Worm (Caenorhabditis elegans): ENCODE results near the gene T04C12.9.

T04C12.9 gene

DNA sequence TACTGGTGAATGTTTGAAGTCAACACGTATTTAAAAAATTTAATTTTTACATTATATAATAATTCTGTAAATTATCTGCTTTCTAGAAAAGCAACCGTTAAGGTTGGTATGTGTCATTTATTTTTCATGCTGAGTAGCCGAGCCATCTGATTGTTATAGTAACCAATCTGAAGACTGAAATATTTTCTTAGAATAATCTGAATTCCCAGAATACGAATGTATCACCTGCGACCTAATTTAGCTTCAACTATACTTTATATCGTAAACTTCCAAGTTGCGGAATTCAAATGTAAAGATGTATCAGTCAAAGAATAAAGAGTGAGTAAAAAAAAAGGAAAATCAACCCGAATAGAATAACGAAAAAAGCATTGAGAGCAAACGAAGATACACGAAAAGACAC, 29.8 kb downstream of the T04C12.9 start:
- no peak for TF ChIP-seq snu-23 (GFP tag; optimal IDR thresholded peaks at IDR 0.05)
- TF ChIP-seq ces-1 (GFP tag; optimal IDR thresholded peaks at IDR 0.05), result no peak
- TF ChIP-seq C16A3.4 (tag; optimal IDR thresholded peaks at IDR 0.05), result no peak
- peak; percentile 34 for TF ChIP-seq nhr-47 (tag; optimal IDR thresholded peaks at IDR 0.05)
- no peak for TF ChIP-seq ets-5 (GFP tag; IDR thresholded peaks at IDR 0.05)
- no peak for TF ChIP-seq nhr-28 (tag; optimal IDR thresholded peaks at IDR 0.05)
- TF ChIP-seq mdl-1 (tag; optimal IDR thresholded peaks at IDR 0.05), result no peak
- peak; percentile 47 for TF ChIP-seq fkh-8 (tag; optimal IDR thresholded peaks at IDR 0.05)
- TF ChIP-seq fkh-10 (GFP tag; optimal IDR thresholded peaks at IDR 0.05), result peak; percentile 2
- no peak for TF ChIP-seq lin-35 (GFP tag; optimal IDR thresholded peaks at IDR 0.05)
- no peak for TF ChIP-seq nhr-76 (tag; optimal IDR thresholded peaks at IDR 0.05)
- TF ChIP-seq nhr-85 (tag), result no peak
- TF ChIP-seq nhr-71 (tag; optimal IDR thresholded peaks at IDR 0.05), result peak; percentile 42
- TF ChIP-seq lin-13 (GFP tag; optimal IDR thresholded peaks at IDR 0.05), result no peak
- TF ChIP-seq fos-1 (tag; optimal IDR thresholded peaks at IDR 0.05), result no peak
- TF ChIP-seq tlp-1 (tag; optimal IDR thresholded peaks at IDR 0.05), result no peak
- peak; percentile 94 for TF ChIP-seq hlh-4 (tag; optimal IDR thresholded peaks at IDR 0.05)
- TF ChIP-seq egl-27 (tag; optimal IDR thresholded peaks at IDR 0.05), result no peak
- no peak for TF ChIP-seq unc-62 (GFP tag; optimal IDR thresholded peaks at IDR 0.05)
- TF ChIP-seq mep-1 (tag; optimal IDR thresholded peaks at IDR 0.05), result no peak

DNA sequence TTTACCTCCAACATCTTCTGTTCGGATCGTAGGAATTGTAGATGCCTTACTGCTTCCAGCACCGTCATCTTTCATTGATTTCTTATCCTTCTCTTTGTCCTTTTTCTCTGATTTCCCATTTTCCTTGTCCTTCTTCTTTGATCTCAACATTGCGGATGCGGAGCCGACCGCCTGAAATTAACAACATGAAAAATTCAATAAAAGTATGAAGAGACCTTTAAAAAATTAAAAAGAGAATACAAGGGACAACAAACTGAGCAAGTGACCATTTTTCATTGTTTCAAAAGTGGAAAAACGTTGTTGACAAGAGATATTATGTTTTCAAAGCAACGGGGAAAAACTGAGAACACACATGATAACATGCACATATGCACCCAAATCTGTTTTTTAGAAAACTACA, 32.3 kb downstream of the T04C12.9 start:
- TF ChIP-seq mdl-1 (tag; optimal IDR thresholded peaks at IDR 0.05), result no peak
- TF ChIP-seq lin-39 (tag; optimal IDR thresholded peaks at IDR 0.05), result no peak
- no peak for TF ChIP-seq rnt-1 (tag; optimal IDR thresholded peaks at IDR 0.05)
- TF ChIP-seq vab-15 (tag; optimal IDR thresholded peaks at IDR 0.05), result no peak
- TF ChIP-seq skn-1 (tag; optimal IDR thresholded peaks at IDR 0.05), result no peak
- no peak for TF ChIP-seq ceh-90 (tag; optimal IDR thresholded peaks at IDR 0.05)
- no peak for TF ChIP-seq sptf-1 (tag; optimal IDR thresholded peaks at IDR 0.05)
- TF ChIP-seq C04F5.9 (tag; optimal IDR thresholded peaks at IDR 0.05), result no peak
- no peak for TF ChIP-seq nhr-237 (tag; optimal IDR thresholded peaks at IDR 0.05)
- no peak for TF ChIP-seq hlh-4 (tag; optimal IDR thresholded peaks at IDR 0.05)
- no peak for TF ChIP-seq hpl-2 (GFP tag; optimal IDR thresholded peaks at IDR 0.05)
- TF ChIP-seq nhr-71 (tag; optimal IDR thresholded peaks at IDR 0.05), result no peak
- no peak for TF ChIP-seq ceh-63 (GFP tag; optimal IDR thresholded peaks at IDR 0.05)
- no peak for TF ChIP-seq blmp-1 (tag; optimal IDR thresholded peaks at IDR 0.05)
- no peak for TF ChIP-seq irx-1 (tag; optimal IDR thresholded peaks at IDR 0.05)
- no peak for TF ChIP-seq ztf-4 (tag; optimal IDR thresholded peaks at IDR 0.05)
- TF ChIP-seq aly-2 (tag; optimal IDR thresholded peaks at IDR 0.05), result no peak
- TF ChIP-seq lin-15B (tag; optimal IDR thresholded peaks at IDR 0.05), result no peak

DNA sequence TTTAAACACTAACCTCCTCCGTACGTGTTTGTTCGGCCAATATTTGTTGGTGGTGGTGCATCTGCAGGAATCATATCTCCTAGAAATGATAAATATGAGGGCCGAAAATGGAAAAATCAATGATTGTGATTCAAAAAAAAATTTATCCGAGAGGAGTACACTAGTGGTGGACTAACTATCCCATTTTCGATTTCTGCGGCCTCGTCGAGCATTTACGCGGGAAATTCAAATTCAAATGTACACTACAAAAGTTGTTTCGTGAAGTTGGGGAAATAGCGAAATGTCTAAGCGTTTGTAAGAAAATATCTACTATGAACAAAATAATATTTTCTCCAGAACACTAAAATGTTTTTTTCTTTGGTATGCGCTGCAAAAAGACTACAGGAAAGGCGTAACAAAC, 33.7 kb downstream of the T04C12.9 start:
- no peak for TF ChIP-seq ets-5 (GFP tag; IDR thresholded peaks at IDR 0.05)
- TF ChIP-seq ceh-8 (GFP tag; optimal IDR thresholded peaks at IDR 0.05), result peak; percentile 55
- no peak for TF ChIP-seq hlh-17 (GFP tag; optimal IDR thresholded peaks at IDR 0.05; ENCODE audit: borderline replicate concordance)
- TF ChIP-seq tbx-2 (tag; optimal IDR thresholded peaks at IDR 0.05), result peak; percentile 80
- TF ChIP-seq lir-3 (tag; optimal IDR thresholded peaks at IDR 0.05; ENCODE audit: poor library complexity), result peak; percentile 93
- peak; percentile 59 for TF ChIP-seq swsn-7 (tag; optimal IDR thresholded peaks at IDR 0.05)
- TF ChIP-seq mdl-1 (tag; optimal IDR thresholded peaks at IDR 0.05), result peak in 1 of 2 experiments; percentile 28
- peak; percentile 46; the same call in 1 of the 2 replicates for TF ChIP-seq unc-98 (GFP tag; IDR thresholded peaks at IDR 0.05)
- TF ChIP-seq aly-2 (tag; optimal IDR thresholded peaks at IDR 0.05), result no peak
- TF ChIP-seq unc-30 (tag; optimal IDR thresholded peaks at IDR 0.05), result no peak
- TF ChIP-seq alr-1 (tag; optimal IDR thresholded peaks at IDR 0.05; ENCODE audit: borderline replicate concordance), result no peak
- peak; percentile 56 for TF ChIP-seq lin-13 (GFP tag; optimal IDR thresholded peaks at IDR 0.05)
- peak; percentile 94 for TF ChIP-seq nhr-85 (tag)
- peak; percentile 16 for TF ChIP-seq fos-1 (tag; optimal IDR thresholded peaks at IDR 0.05)
- peak; percentile 53 for TF ChIP-seq jun-1 (tag; optimal IDR thresholded peaks at IDR 0.05)
- TF ChIP-seq sup-37 (GFP tag; optimal IDR thresholded peaks at IDR 0.05), result peak; percentile 45
- peak; percentile 32 to 72 for TF ChIP-seq lsy-2 (tag; optimal IDR thresholded peaks at IDR 0.05)
- TF ChIP-seq dsc-1 (tag; optimal IDR thresholded peaks at IDR 0.05), result peak; percentile 78
- peak; percentile 80 for TF ChIP-seq pax-3 (tag; optimal IDR thresholded peaks at IDR 0.05)
- peak; percentile 87 for TF ChIP-seq fkh-4 (tag; optimal IDR thresholded peaks at IDR 0.05; ENCODE audit: borderline replicate concordance)
- peak; percentile 66 for TF ChIP-seq egl-13 (tag; optimal IDR thresholded peaks at IDR 0.05)
- TF ChIP-seq nhr-90 (tag; optimal IDR thresholded peaks at IDR 0.05; ENCODE audit: poor library complexity), result peak; percentile 88
- peak; percentile 80 for TF ChIP-seq xbp-1 (tag; optimal IDR thresholded peaks at IDR 0.05)

Data from whole organism, L1 larva.